Fruit fly (Drosophila melanogaster) whole organism, wandering third instar larva: ENCODE results near the gene CG43759.

Experiments
- Abd-B ChIP-seq: fragments of >200 bp; optimal IDR thresholded peaks from 2 replicates; lab custom pipeline; 2017; ENCODE audit warnings: missing biosample characterization, missing genetic modification characterization
- CG9705 ChIP-seq: fragments of 200-800 bp; sonication (Bioruptor generic); optimal IDR thresholded peaks from 2 replicates; lab custom pipeline; 2018; ENCODE audit warnings: missing biosample characterization, mild to moderate bottlenecking, missing genetic modification characterization
- CrebA ChIP-seq: fragments of 200-800 bp; sonication (Bioruptor generic); optimal IDR thresholded peaks from 2 replicates; lab custom pipeline; 2016; ENCODE audit warnings: missing biosample characterization, mild to moderate bottlenecking, missing genetic modification characterization, borderline replicate concordance
- Dfd ChIP-seq: fragments of >200 bp; optimal IDR thresholded peaks from 2 replicates; lab custom pipeline; 2017; ENCODE audit warnings: missing biosample characterization, missing genetic modification characterization
- Dif ChIP-seq: fragments of 200-275, 200-300 bp; sonication (Bioruptor generic); optimal IDR thresholded peaks from 2 replicates; lab custom pipeline; 2018; ENCODE audit warnings: missing biosample characterization, missing genetic modification characterization; ENCODE audit not compliant: partially characterized antibody
- GATAd ChIP-seq: sonication (Bioruptor generic); optimal IDR thresholded peaks from 2 replicates; lab custom pipeline; 2016; ENCODE audit warnings: missing biosample characterization, missing genetic modification characterization
- Hr78 ChIP-seq: fragments of >200 bp; optimal IDR thresholded peaks from 2 replicates; lab custom pipeline; 2017; ENCODE audit warnings: missing biosample characterization, missing genetic modification characterization
- Hr83 ChIP-seq: fragments of 200-300 bp; sonication (Bioruptor generic); optimal IDR thresholded peaks from 2 replicates; lab custom pipeline; 2016; ENCODE audit warnings: missing biosample characterization, mild to moderate bottlenecking, missing genetic modification characterization, moderate library complexity; ENCODE audit not compliant: poor library complexity, severe bottlenecking
- Jra ChIP-seq: sonication (Bioruptor generic); optimal IDR thresholded peaks from 2 replicates; lab custom pipeline; 2016; ENCODE audit warnings: missing biosample characterization, missing genetic modification characterization
- Mio ChIP-seq: sonication (Bioruptor generic); optimal IDR thresholded peaks from 2 replicates; lab custom pipeline; 2016; ENCODE audit warnings: missing biosample characterization, missing genetic modification characterization
- Myc ChIP-seq: fragments of >200 bp; optimal IDR thresholded peaks from 2 replicates; lab custom pipeline; 2017
- OdsH ChIP-seq: fragments of 200-800 bp; sonication (Bioruptor generic); optimal IDR thresholded peaks from 2 replicates; lab custom pipeline; 2016; ENCODE audit warnings: missing biosample characterization, mild to moderate bottlenecking, missing genetic modification characterization
- Rel ChIP-seq, 2 experiments: fragments of 200-800 bp; sonication (Bioruptor generic) in 1 of 2; optimal IDR thresholded peaks; 2 replicates in 1 of 2; 3 replicates in 1 of 2; lab custom pipeline; 2016 to 2019; ENCODE audit warnings: mild to moderate bottlenecking in 2 of 2, missing biosample characterization in 2 of 2, missing genetic modification characterization in 2 of 2, moderate library complexity in 1 of 2
- Sp1 ChIP-seq: fragments of 200-800 bp; sonication (Bioruptor generic); optimal IDR thresholded peaks from 3 replicates; lab custom pipeline; 2019; ENCODE audit warnings: missing biosample characterization, mild to moderate bottlenecking, missing genetic modification characterization, moderate library complexity
- br ChIP-seq: fragments of 200-800 bp; sonication (Bioruptor generic); optimal IDR thresholded peaks from 2 replicates; lab custom pipeline; 2016; ENCODE audit warnings: missing biosample characterization, missing genetic modification characterization
- dl ChIP-seq, 2 experiments: fragments of 175-275, 200-275 bp in 1 of 2; fragments of 200-275 bp in 1 of 2; sonication (Bioruptor generic); optimal IDR thresholded peaks; lab custom pipeline; 2018; ENCODE audit warnings: mild to moderate bottlenecking in 2 of 2, missing biosample characterization in 2 of 2, missing genetic modification characterization in 2 of 2, moderate library complexity in 2 of 2; ENCODE audit not compliant: partially characterized antibody in 2 of 2, insufficient read depth in 1 of 2
- dmrt93B ChIP-seq: fragments of 200-800 bp; sonication (Bioruptor generic); optimal IDR thresholded peaks from 2 replicates; lab custom pipeline; 2018; ENCODE audit warnings: missing biosample characterization, mild to moderate bottlenecking, missing genetic modification characterization
- dsf ChIP-seq: sonication (Bioruptor generic); optimal IDR thresholded peaks from 2 replicates; lab custom pipeline; 2016; ENCODE audit warnings: missing biosample characterization, missing genetic modification characterization, borderline replicate concordance
- ey ChIP-seq: fragments of 200-800 bp; sonication (Bioruptor generic); optimal IDR thresholded peaks from 2 replicates; lab custom pipeline; 2016; ENCODE audit warnings: missing biosample characterization, missing genetic modification characterization
- foxo ChIP-seq, 2 experiments: fragments of 200-800 bp; sonication (Bioruptor generic); optimal IDR thresholded peaks; 2 replicates in 1 of 2; 3 replicates in 1 of 2; lab custom pipeline; 2016 to 2017; ENCODE audit warnings: missing biosample characterization in 2 of 2, missing genetic modification characterization in 2 of 2
- fru ChIP-seq: fragments of 200-800 bp; sonication (Bioruptor generic); optimal IDR thresholded peaks from 3 replicates; lab custom pipeline; 2016; ENCODE audit warnings: missing biosample characterization, mild to moderate bottlenecking, missing genetic modification characterization
- h ChIP-seq: fragments of 200-800 bp; sonication (Bioruptor generic); optimal IDR thresholded peaks from 3 replicates; lab custom pipeline; 2016; ENCODE audit warnings: missing biosample characterization, mild to moderate bottlenecking, missing genetic modification characterization
- jim ChIP-seq: fragments of 175-275, 200-325 bp; sonication (Bioruptor generic); optimal IDR thresholded peaks from 2 replicates; lab custom pipeline; 2016; ENCODE audit warnings: missing biosample characterization, mild to moderate bottlenecking, missing genetic modification characterization
- lola ChIP-seq: fragments of >200 bp; optimal IDR thresholded peaks from 2 replicates; lab custom pipeline; 2017; ENCODE audit warnings: missing biosample characterization, missing genetic modification characterization
- pan ChIP-seq: fragments of >200 bp; optimal IDR thresholded peaks from 2 replicates; lab custom pipeline; 2017
- psq ChIP-seq: fragments of 200-800 bp; sonication (Bioruptor generic); optimal IDR thresholded peaks from 3 replicates; lab custom pipeline; 2017; ENCODE audit warnings: missing biosample characterization, mild to moderate bottlenecking, missing genetic modification characterization, moderate library complexity
- rgr ChIP-seq: fragments of 200-800 bp; sonication (Bioruptor generic); optimal IDR thresholded peaks from 3 replicates; lab custom pipeline; 2016; ENCODE audit warnings: missing biosample characterization, mild to moderate bottlenecking, missing genetic modification characterization
- sv ChIP-seq: fragments of 200-800 bp; sonication (Bioruptor generic); optimal IDR thresholded peaks from 3 replicates; lab custom pipeline; 2016; ENCODE audit warnings: missing biosample characterization, missing genetic modification characterization
- tai ChIP-seq: sonication (Bioruptor generic); optimal IDR thresholded peaks from 2 replicates; lab custom pipeline; 2016; ENCODE audit warnings: missing biosample characterization, missing genetic modification characterization
- usp ChIP-seq: fragments of >200 bp; optimal IDR thresholded peaks from 2 replicates; lab custom pipeline; 2017; ENCODE audit warnings: missing biosample characterization, missing genetic modification characterization
- woc ChIP-seq: sonication (Bioruptor generic); optimal IDR thresholded peaks from 2 replicates; lab custom pipeline; 2016; ENCODE audit warnings: missing biosample characterization, mild to moderate bottlenecking, missing genetic modification characterization

Gene CG43759

DNA sequence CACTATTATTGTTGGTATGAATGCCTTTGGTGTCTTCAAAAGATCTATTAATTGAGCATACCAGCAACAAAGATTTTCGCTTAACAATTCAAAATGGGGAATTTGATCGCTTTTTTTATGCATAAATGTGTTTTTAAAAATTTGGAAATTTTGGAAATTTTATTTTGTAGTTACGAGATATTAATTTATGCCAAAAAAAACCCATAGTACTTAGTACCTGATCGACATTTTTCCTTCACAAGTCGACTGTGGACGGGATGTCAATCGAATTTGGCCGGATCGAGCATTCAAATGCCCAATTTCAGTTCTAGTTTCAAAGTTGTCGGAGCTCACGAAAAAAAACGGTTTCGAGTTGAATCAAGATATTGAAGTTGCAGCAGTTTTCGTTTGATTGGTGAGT is 126.5 kb downstream of the CG43759 start, which contains the start of gene CG14190:
CG14190 (plus strand) TSS at position 301 of the 400 bp plus-strand sequence.
- TF ChIP-seq Rel (GFP tag; optimal IDR thresholded peaks at IDR 0.05; lab: Kevin White, UChicago) (no peak), Rel (tag; optimal IDR thresholded peaks at IDR 0.05; lab: Kevin White, UChicago) (no peak), Sp1 (GFP tag; lab: Kevin White, UChicago) (no peak), lola (GFP tag; lab: Kevin White, UChicago) (no peak), CG9705 (GFP tag; lab: Kevin White, UChicago) (no peak), GATAd (no peak), fru (GFP tag; lab: Kevin White, UChicago) (no peak), woc (GFP tag; lab: Kevin White, UChicago) (no peak), ey (GFP tag; lab: Kevin White, UChicago) (no peak), dsf (no peak), br (GFP tag; lab: Kevin White, UChicago) (no peak), Hr78 (no peak), Dfd (no peak), CrebA (GFP tag; lab: Kevin White, UChicago) (no peak), Dif (GFP tag; lab: Kevin White, UChicago) (no peak), Abd-B (GFP tag; lab: Kevin White, UChicago) (no peak), Jra (GFP tag; lab: Kevin White, UChicago) (no peak), sv (no peak)

DNA sequence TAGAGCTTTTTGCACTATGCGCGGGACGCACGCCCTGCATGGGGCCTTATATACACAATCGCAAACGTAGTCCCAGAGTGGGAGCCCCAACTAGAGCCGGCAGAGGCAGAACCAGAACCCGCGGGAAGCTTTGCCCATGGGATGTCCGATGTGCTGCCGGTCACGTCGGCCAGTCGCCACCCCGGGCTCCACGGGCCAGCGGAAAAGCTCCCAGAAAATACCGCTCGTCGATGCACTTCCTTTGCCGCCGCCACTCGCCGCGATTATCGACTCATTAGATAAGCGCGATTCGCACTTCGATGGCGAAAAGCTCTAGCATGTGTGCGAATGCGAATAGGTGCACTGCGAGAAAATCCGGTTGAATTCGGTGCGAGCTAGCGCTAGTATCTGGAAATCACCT is 138.7 kb downstream of the CG43759 start, which contains the start of gene CG34330:
CG34330 (minus strand) TSS at position 101 of the 400 bp plus-strand sequence.
- no peak for TF ChIP-seq Hr83 (GFP tag; lab: Kevin White, UChicago)
- TF ChIP-seq Hr78 = no peak
- no peak for TF ChIP-seq Rel (GFP tag; optimal IDR thresholded peaks at IDR 0.05; lab: Kevin White, UChicago)
- peak; percentile 24 for TF ChIP-seq Rel (tag; optimal IDR thresholded peaks at IDR 0.05; lab: Kevin White, UChicago)
- no peak for TF ChIP-seq Dfd
- no peak for TF ChIP-seq foxo (GFP tag; optimal IDR thresholded peaks at IDR 0.05; lab: Kevin White, UChicago)
- TF ChIP-seq tai (GFP tag; lab: Kevin White, UChicago) = no peak
- TF ChIP-seq Sp1 (GFP tag; lab: Kevin White, UChicago) = no peak
- no peak for TF ChIP-seq Dif (GFP tag; lab: Kevin White, UChicago)

DNA sequence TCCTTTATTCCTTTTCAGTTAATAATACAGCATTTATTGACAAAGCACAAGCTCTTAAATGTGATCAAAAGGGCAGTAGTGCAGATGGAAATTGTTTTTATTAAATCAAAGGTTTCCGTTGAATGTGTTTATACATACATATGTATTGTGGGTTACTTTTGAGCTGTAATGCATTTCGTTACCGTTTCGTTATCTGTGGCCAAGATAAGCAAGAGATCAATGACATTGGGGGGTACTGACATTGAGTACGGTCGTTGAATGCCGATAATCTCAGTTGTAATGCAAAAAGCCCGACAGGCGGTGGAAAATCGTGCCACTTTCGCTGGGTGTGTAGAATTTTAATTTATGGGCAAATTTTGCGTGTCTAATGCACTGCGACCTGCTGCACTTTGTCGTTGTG is 142.8 kb downstream of the CG43759 start:
- no peak for TF ChIP-seq Hr83 (GFP tag; lab: Kevin White, UChicago)
- no peak for TF ChIP-seq ey (GFP tag; lab: Kevin White, UChicago)
- TF ChIP-seq Dfd = no peak
- no peak for TF ChIP-seq Hr78
- no peak for TF ChIP-seq GATAd
- no peak for TF ChIP-seq pan (lab: Kevin White, UChicago)
- no peak for TF ChIP-seq dl (GFP tag; optimal IDR thresholded peaks at IDR 0.05; lab: Kevin White, UChicago; ENCODE audit: insufficient read depth in 1 of 2, partially characterized antibody in 2 of 2)
- TF ChIP-seq lola (GFP tag; lab: Kevin White, UChicago) = no peak
- no peak for TF ChIP-seq OdsH (GFP tag; lab: Kevin White, UChicago)
- TF ChIP-seq jim (GFP tag; lab: Kevin White, UChicago) = no peak
- no peak for TF ChIP-seq h (GFP tag; lab: Kevin White, UChicago)
- TF ChIP-seq CG9705 (GFP tag; lab: Kevin White, UChicago) = no peak
- TF ChIP-seq Mio = no peak

DNA sequence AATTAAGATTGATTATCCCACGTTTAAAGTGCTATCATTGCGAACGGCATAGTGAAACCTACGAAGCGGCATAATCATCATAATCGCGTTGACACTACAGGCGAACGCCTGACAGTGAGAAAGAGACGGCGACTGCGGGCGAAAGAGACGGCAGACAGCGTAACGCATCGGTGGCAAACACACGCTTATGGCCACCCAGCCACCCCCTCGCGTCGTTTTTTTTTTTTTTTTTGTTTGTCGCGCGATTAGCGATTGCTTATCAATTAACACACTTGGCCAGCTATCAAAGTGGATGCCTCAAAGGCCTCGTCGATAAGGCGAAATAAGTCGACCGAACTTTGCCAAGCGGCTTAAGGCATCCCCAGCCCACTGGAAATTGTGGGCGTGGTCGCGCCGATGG is 143.7 kb downstream of the CG43759 start:
- TF ChIP-seq Jra (GFP tag; lab: Kevin White, UChicago) = no peak
- TF ChIP-seq h (GFP tag; lab: Kevin White, UChicago) = peak; percentile 75
- TF ChIP-seq, all 38 proteins: peak for 1

DNA sequence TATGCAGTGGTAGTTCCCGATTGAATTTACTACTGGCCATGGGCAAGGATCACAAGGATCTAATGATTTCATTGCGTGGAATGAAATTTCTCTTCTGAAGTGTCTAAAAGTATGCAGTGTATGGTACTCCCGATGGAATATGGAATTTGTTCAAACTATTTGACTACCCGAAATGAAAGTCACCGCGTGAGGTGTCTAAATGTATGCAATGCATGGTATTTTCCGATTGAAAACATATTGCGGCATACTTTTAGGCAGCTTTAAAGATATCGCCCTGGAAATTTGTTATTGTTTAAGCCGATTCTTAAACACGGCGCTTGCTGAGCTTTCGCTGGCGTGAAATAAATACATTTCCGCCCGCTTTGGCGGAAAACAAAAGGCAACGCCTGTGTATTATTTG is 144.4 kb downstream of the CG43759 start:
- TF ChIP-seq Hr78 (no peak), dmrt93B (GFP tag; lab: Kevin White, UChicago) (no peak)

DNA sequence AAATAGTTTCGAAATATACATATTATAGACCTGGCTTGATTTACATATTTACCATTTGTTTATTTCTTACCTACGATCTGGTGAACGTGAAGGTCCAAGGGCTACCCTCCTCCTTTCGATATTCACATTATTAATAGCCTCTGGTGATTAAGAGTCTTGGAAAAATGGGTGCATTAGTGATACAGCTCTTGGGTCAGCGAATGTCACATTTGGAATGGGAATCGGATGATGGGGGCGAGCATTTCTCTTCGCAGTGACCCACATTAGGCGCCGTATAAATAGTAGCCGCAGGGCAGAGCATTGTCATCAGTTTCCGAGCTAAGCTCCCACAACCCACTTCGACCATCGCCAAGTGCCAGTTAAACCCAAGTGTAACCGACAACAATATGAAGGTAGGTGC is 147.3 kb downstream of the CG43759 start, which contains the start of gene CG7406:
CG7406 (plus strand) TSS at position 301 of the 400 bp plus-strand sequence.
- TF ChIP-seq dmrt93B (GFP tag; lab: Kevin White, UChicago) (no peak), GATAd (no peak), usp (GFP tag; lab: Kevin White, UChicago) (no peak), br (GFP tag; lab: Kevin White, UChicago) (no peak), CrebA (GFP tag; lab: Kevin White, UChicago) (no peak), dl (GFP tag; optimal IDR thresholded peaks at IDR 0.05; lab: Kevin White, UChicago; ENCODE audit: insufficient read depth in 1 of 2, partially characterized antibody in 2 of 2) (no peak), ey (GFP tag; lab: Kevin White, UChicago) (no peak), woc (GFP tag; lab: Kevin White, UChicago) (no peak), Sp1 (GFP tag; lab: Kevin White, UChicago) (no peak), Myc (lab: Kevin White, UChicago) (no peak), psq (GFP tag; lab: Kevin White, UChicago) (no peak), rgr (GFP tag; lab: Kevin White, UChicago) (no peak)
